Fruit fly (Drosophila melanogaster) whole organism, embryonic: ENCODE measurements around the gene p24-2.

ENCODE experiments used
- Adf1 ChIP-seq: fragments of 200-800 bp; sonication (Bioruptor generic); IDR thresholded peaks from 2 replicates; pipeline ENCODE4 v1.3.6; 2022; ENCODE audit warnings: missing biosample characterization, missing genetic modification characterization
- Bdp1 ChIP-seq: fragments of 200-800 bp; sonication (Bioruptor generic); optimal IDR thresholded peaks from 3 replicates; lab custom pipeline; 2016; ENCODE audit warnings: missing biosample characterization, missing genetic modification characterization
- Bgb ChIP-seq: fragments of 200-800 bp; sonication (Bioruptor generic); IDR thresholded peaks from 2 replicates; pipeline ENCODE4 v1.3.6; 2022; ENCODE audit warnings: missing biosample characterization, missing genetic modification characterization; ENCODE audit not compliant: partially characterized antibody
- CG10431 ChIP-seq: fragments of 200-800 bp; sonication (Bioruptor generic); optimal IDR thresholded peaks from 3 replicates; lab custom pipeline; 2018; ENCODE audit warnings: missing biosample characterization, mild to moderate bottlenecking, missing genetic modification characterization
- CG11456 ChIP-seq: fragments of 200-800 bp; sonication (Bioruptor generic); IDR thresholded peaks from 3 replicates; pipeline ENCODE4 v1.3.6; 2022; ENCODE audit warnings: missing biosample characterization, missing genetic modification characterization
- CG12236 ChIP-seq: fragments of 200-800 bp; sonication (Bioruptor generic); optimal IDR thresholded peaks from 2 replicates; lab custom pipeline; 2016; ENCODE audit warnings: missing biosample characterization, missing genetic modification characterization
- CG13123 ChIP-seq: fragments of 200-800 bp; sonication (Bioruptor generic); optimal IDR thresholded peaks from 2 replicates; lab custom pipeline; 2016; ENCODE audit warnings: missing biosample characterization, missing genetic modification characterization
- CG14050 ChIP-seq: fragments of 200-800 bp; sonication (Bioruptor generic); IDR thresholded peaks from 3 replicates; pipeline ENCODE4 v1.3.6; 2022; ENCODE audit warnings: missing biosample characterization, missing genetic modification characterization
- CG15696 ChIP-seq: fragments of 200-800 bp; sonication (Bioruptor generic); optimal IDR thresholded peaks from 2 replicates; lab custom pipeline; 2019; ENCODE audit warnings: missing biosample characterization, mild to moderate bottlenecking, missing genetic modification characterization, moderate library complexity
- CG17359 ChIP-seq: fragments of 200-800 bp; sonication (Bioruptor generic); optimal IDR thresholded peaks from 3 replicates; lab custom pipeline; 2018; ENCODE audit warnings: missing biosample characterization, mild to moderate bottlenecking, missing genetic modification characterization, moderate library complexity
- CG31224 ChIP-seq: fragments of 200-800 bp; sonication (Bioruptor generic); IDR thresholded peaks from 2 replicates; pipeline ENCODE4 v1.3.6; 2022; ENCODE audit warnings: missing biosample characterization, missing genetic modification characterization
- CG34376 ChIP-seq: fragments of 200-800 bp; sonication (Bioruptor generic); optimal IDR thresholded peaks from 2 replicates; lab custom pipeline; 2018; ENCODE audit warnings: missing biosample characterization, mild to moderate bottlenecking, missing genetic modification characterization
- CG4282 ChIP-seq: fragments of 200-800 bp; sonication (Bioruptor generic); optimal IDR thresholded peaks from 2 replicates; lab custom pipeline; 2016; ENCODE audit warnings: missing biosample characterization, missing genetic modification characterization
- CG43689 ChIP-seq: fragments of 200-800 bp; sonication (Bioruptor generic); IDR thresholded peaks from 2 replicates; pipeline ENCODE4 v1.3.6; 2022; ENCODE audit warnings: missing biosample characterization, missing genetic modification characterization
- CG4820 ChIP-seq: fragments of 200-800 bp; sonication (Bioruptor generic); optimal IDR thresholded peaks from 3 replicates; lab custom pipeline; 2016; ENCODE audit warnings: missing biosample characterization, missing genetic modification characterization
- CG6854 ChIP-seq: fragments of 200-800 bp; sonication (Bioruptor generic); optimal IDR thresholded peaks from 3 replicates; lab custom pipeline; 2017; ENCODE audit warnings: missing biosample characterization, mild to moderate bottlenecking, missing genetic modification characterization
- CG7786 ChIP-seq: fragments of 200-800 bp; sonication (Bioruptor generic); optimal IDR thresholded peaks from 2 replicates; lab custom pipeline; 2016; ENCODE audit warnings: missing biosample characterization, missing genetic modification characterization
- CG9215 ChIP-seq: fragments of 200-800 bp; sonication (Bioruptor generic); IDR thresholded peaks from 2 replicates; pipeline ENCODE4 v1.3.6; 2022; ENCODE audit warnings: missing biosample characterization, missing genetic modification characterization
- CG9932 ChIP-seq: fragments of 200-800 bp; sonication (Bioruptor generic); IDR thresholded peaks from 2 replicates; pipeline ENCODE4 v1.3.6; 2022; ENCODE audit warnings: missing biosample characterization, missing genetic modification characterization
- CkIIα-i1 ChIP-seq: fragments of 200-800 bp; sonication (Bioruptor generic); IDR thresholded peaks from 2 replicates; pipeline ENCODE4 v1.3.6; 2022; ENCODE audit warnings: missing biosample characterization, missing genetic modification characterization
- CrebB ChIP-seq: fragments of 200-800 bp; sonication (Bioruptor generic); optimal IDR thresholded peaks from 3 replicates; lab custom pipeline; 2018; ENCODE audit warnings: missing biosample characterization, mild to moderate bottlenecking, missing genetic modification characterization
- E2f2 ChIP-seq: fragments of 200-800 bp; sonication (Bioruptor generic); IDR thresholded peaks from 2 replicates; pipeline ENCODE4 v1.3.6; 2022; ENCODE audit warnings: missing biosample characterization, missing genetic modification characterization
- Ets97D ChIP-seq: fragments of 200-800 bp; sonication (Bioruptor generic); optimal IDR thresholded peaks from 3 replicates; lab custom pipeline; 2016; ENCODE audit warnings: missing biosample characterization, missing genetic modification characterization
- Fer2 ChIP-seq: fragments of 200-800 bp; sonication (Bioruptor generic); optimal IDR thresholded peaks from 2 replicates; lab custom pipeline; 2018; ENCODE audit warnings: missing biosample characterization, mild to moderate bottlenecking, missing genetic modification characterization, moderate library complexity
- Gsc ChIP-seq: fragments of 200-800 bp; sonication (Bioruptor generic); IDR thresholded peaks from 2 replicates; pipeline ENCODE4 v1.3.6; 2022; ENCODE audit warnings: missing biosample characterization, missing genetic modification characterization
- Mrtf ChIP-seq: fragments of 200-800 bp; sonication (Bioruptor generic); IDR thresholded peaks from 3 replicates; pipeline ENCODE4 v1.3.6; 2022; ENCODE audit warnings: missing biosample characterization, missing genetic modification characterization
- Poxn ChIP-seq: fragments of 200-800 bp; sonication (Bioruptor generic); IDR thresholded peaks from 2 replicates; pipeline ENCODE4 v1.3.6; 2022; ENCODE audit warnings: missing biosample characterization, missing genetic modification characterization
- Side ChIP-seq: fragments of 200-800 bp; sonication (Bioruptor generic); optimal IDR thresholded peaks from 2 replicates; lab custom pipeline; 2016; ENCODE audit warnings: missing biosample characterization, missing genetic modification characterization
- Sox102F ChIP-seq: fragments of 200-800 bp; sonication (Bioruptor generic); optimal IDR thresholded peaks from 2 replicates; lab custom pipeline; 2018; ENCODE audit warnings: missing biosample characterization, mild to moderate bottlenecking, missing genetic modification characterization, moderate library complexity
- ab ChIP-seq: fragments of 200-800 bp; sonication (Bioruptor generic); optimal IDR thresholded peaks from 2 replicates; lab custom pipeline; 2016; ENCODE audit warnings: missing biosample characterization, missing genetic modification characterization
- chif ChIP-seq, 2 experiments: fragments of 200-800 bp; sonication (Bioruptor generic); optimal IDR thresholded peaks; 3 replicates each; lab custom pipeline; 2016; ENCODE audit warnings: missing biosample characterization in 2 of 2, missing genetic modification characterization in 2 of 2
- crc ChIP-seq: fragments of 200-800 bp; sonication (Bioruptor generic); optimal IDR thresholded peaks from 2 replicates; lab custom pipeline; 2016; ENCODE audit warnings: missing biosample characterization, missing genetic modification characterization
- dati ChIP-seq: fragments of 200-800 bp; sonication (Bioruptor generic); IDR thresholded peaks from 2 replicates; pipeline ENCODE4 v1.3.6; 2022; ENCODE audit warnings: missing biosample characterization, missing genetic modification characterization
- dysf ChIP-seq: fragments of 200-800 bp; sonication (Bioruptor generic); IDR thresholded peaks from 3 replicates; pipeline ENCODE4 v1.3.6; 2022; ENCODE audit warnings: missing biosample characterization, missing genetic modification characterization
- eyg ChIP-seq: fragments of 200-800 bp; sonication (Bioruptor generic); optimal IDR thresholded peaks from 3 replicates; lab custom pipeline; 2016; ENCODE audit warnings: missing biosample characterization, missing genetic modification characterization
- fd96Cb ChIP-seq: fragments of 200-800 bp; sonication (Bioruptor generic); optimal IDR thresholded peaks from 2 replicates; lab custom pipeline; 2018; ENCODE audit warnings: missing biosample characterization, mild to moderate bottlenecking, missing genetic modification characterization, moderate library complexity
- hbn ChIP-seq: fragments of 200-800 bp; sonication (Bioruptor generic); IDR thresholded peaks from 2 replicates; pipeline ENCODE4 v1.3.6; 2022; ENCODE audit warnings: missing biosample characterization, missing genetic modification characterization; ENCODE audit not compliant: partially characterized antibody
- ind ChIP-seq: fragments of 200-800 bp; sonication (Bioruptor generic); optimal IDR thresholded peaks from 3 replicates; lab custom pipeline; 2016; ENCODE audit warnings: missing biosample characterization, missing genetic modification characterization
- lab ChIP-seq: fragments of 200-800 bp; sonication (Bioruptor generic); optimal IDR thresholded peaks from 3 replicates; lab custom pipeline; 2017; ENCODE audit warnings: missing biosample characterization, missing genetic modification characterization, mild to moderate bottlenecking, moderate library complexity, missing genetic modification reagents
- luna ChIP-seq: fragments of 200-800 bp; sonication (Bioruptor generic); optimal IDR thresholded peaks from 2 replicates; lab custom pipeline; 2016; ENCODE audit warnings: missing biosample characterization, missing genetic modification characterization
- oc ChIP-seq: fragments of 200-800 bp; sonication (Bioruptor generic); optimal IDR thresholded peaks from 2 replicates; lab custom pipeline; 2018; ENCODE audit warnings: missing biosample characterization, mild to moderate bottlenecking, missing genetic modification characterization, moderate library complexity
- onecut ChIP-seq: fragments of 200-800 bp; sonication (Bioruptor generic); IDR thresholded peaks from 2 replicates; pipeline ENCODE4 v1.3.6; 2022; ENCODE audit warnings: missing biosample characterization, missing genetic modification characterization
- prd ChIP-seq, 3 experiments: fragments of >200 bp in 2 of 3; fragments of 200-800 bp in 1 of 3; sonication (Bioruptor generic) in 1 of 3; optimal IDR thresholded peaks in 2 of 3; IDR thresholded peaks in 1 of 3; 2 replicates in 2 of 3; 3 replicates in 1 of 3; pipeline versions ENCODE4 v1.3.6 to Lab custom; 2017 to 2022; ENCODE audit warnings: missing biosample characterization in 1 of 3, missing genetic modification characterization in 1 of 3
- pros ChIP-seq: fragments of 200-800 bp; sonication (Bioruptor generic); optimal IDR thresholded peaks from 3 replicates; lab custom pipeline; 2019; ENCODE audit warnings: missing biosample characterization, mild to moderate bottlenecking, missing genetic modification characterization, moderate library complexity
- pum ChIP-seq: fragments of 200-800 bp; sonication (Bioruptor generic); optimal IDR thresholded peaks from 2 replicates; lab custom pipeline; 2016; ENCODE audit warnings: missing biosample characterization, missing genetic modification characterization
- run ChIP-seq: fragments of 200-800 bp; sonication (Bioruptor generic); optimal IDR thresholded peaks from 3 replicates; lab custom pipeline; 2018; ENCODE audit warnings: missing biosample characterization, mild to moderate bottlenecking, missing genetic modification characterization
- scrt ChIP-seq: fragments of 200-800 bp; sonication (Bioruptor generic); optimal IDR thresholded peaks from 2 replicates; lab custom pipeline; 2018; ENCODE audit warnings: missing biosample characterization, mild to moderate bottlenecking, missing genetic modification characterization, moderate library complexity
- sens ChIP-seq: fragments of 200-800 bp; sonication (Bioruptor generic); peaks from one replicate; lab custom pipeline; 2016; ENCODE audit warnings: missing biosample characterization, missing genetic modification characterization
- sisA ChIP-seq: fragments of 200-800 bp; sonication (Bioruptor generic); IDR thresholded peaks from 2 replicates; pipeline ENCODE4 v1.3.6; 2022; ENCODE audit warnings: missing biosample characterization, missing genetic modification characterization
- tll ChIP-seq, 2 experiments: fragments of 200-800 bp in 1 of 2; fragments of >200 bp in 1 of 2; sonication (Bioruptor generic) in 1 of 2; optimal IDR thresholded peaks; 2 replicates each; lab custom pipeline; 2017 to 2019; ENCODE audit warnings: missing biosample characterization in 2 of 2, missing genetic modification characterization in 2 of 2, mild to moderate bottlenecking in 1 of 2, moderate library complexity in 1 of 2
- wdn ChIP-seq: fragments of 200-800 bp; sonication (Bioruptor generic); IDR thresholded peaks from 2 replicates; pipeline ENCODE4 v1.3.6; 2022; ENCODE audit warnings: missing biosample characterization, missing genetic modification characterization
- zen ChIP-seq: fragments of 200-800 bp; sonication (Bioruptor generic); optimal IDR thresholded peaks from 3 replicates; lab custom pipeline; 2018; ENCODE audit warnings: missing biosample characterization, mild to moderate bottlenecking, missing genetic modification characterization, moderate library complexity

p24-2 gene

dm6 chr3R:9740713-9741112 lies 48.1 kb upstream of the p24-2 start, which contains the start of gene Pnn (continued):
- TF ChIP-seq CrebB (tag; lab: Kevin White, UChicago) (no peak), CG4282 (GFP tag; lab: Kevin White, UChicago) (no peak), CG7786 (GFP tag; lab: Kevin White, UChicago) (no peak), Side (GFP tag; lab: Kevin White, UChicago) (no peak), CG34376 (GFP tag; lab: Kevin White, UChicago) (no peak), fd96Cb (tag; lab: Kevin White, UChicago) (no peak), run (no peak), CG14050 (no peak), pros (GFP tag; lab: Kevin White, UChicago) (no peak), oc (no peak), Mrtf (GFP tag; lab: Robert Waterston, UW) (no peak), Ets97D (GFP tag; lab: Kevin White, UChicago) (no peak), Bgb (peak; percentile 92), pum (no peak), Sox102F (GFP tag; lab: Kevin White, UChicago) (no peak), CG11456 (no peak), CG9215 (GFP tag; lab: Robert Waterston, UW) (no peak), lab (GFP tag; lab: Kevin White, UChicago) (no peak), Fer2 (tag; lab: Kevin White, UChicago) (no peak), CG9932 (GFP tag; lab: Robert Waterston, UW) (no peak), dysf (GFP tag; lab: Robert Waterston, UW) (no peak), eyg (GFP tag; lab: Kevin White, UChicago) (no peak), sens (GFP tag; lab: Kevin White, UChicago) (peak; percentile 35), CG15696 (tag; lab: Kevin White, UChicago) (no peak), luna (GFP tag; lab: Kevin White, UChicago) (no peak), dati (GFP tag; lab: Robert Waterston, UW) (no peak), CG17359 (no peak), ab (GFP tag; lab: Kevin White, UChicago) (no peak), CG10431 (GFP tag; lab: Kevin White, UChicago) (no peak), CG31224 (GFP tag; lab: Robert Waterston, UW) (no peak), Gsc (GFP tag; lab: Robert Waterston, UW) (no peak), scrt (GFP tag; lab: Kevin White, UChicago) (no peak), CG13123 (no peak), prd (optimal IDR thresholded peaks at IDR 0.05; lab: Kevin White, UChicago) (no peak), prd (GFP tag; IDR thresholded peaks at IDR 0.05; lab: Robert Waterston, UW) (no peak), ind (GFP tag; lab: Kevin White, UChicago) (no peak), E2f2 (GFP tag; lab: Robert Waterston, UW) (peak; percentile 29; the same call in 1 of the 2 replicates), zen (tag; lab: Kevin White, UChicago) (peak; percentile 39), sisA (GFP tag; lab: Robert Waterston, UW) (no peak), tll (GFP tag; optimal IDR thresholded peaks at IDR 0.05; lab: Kevin White, UChicago) (no peak), CG6854 (GFP tag; lab: Kevin White, UChicago) (no peak), CG4820 (GFP tag; lab: Kevin White, UChicago) (no peak), CG43689 (GFP tag; lab: Robert Waterston, UW) (no peak), onecut (GFP tag; lab: Robert Waterston, UW) (no peak), wdn (no peak), chif (GFP tag; optimal IDR thresholded peaks at IDR 0.05; lab: Kevin White, UChicago) (no peak), CG12236 (no peak), hbn (GFP tag; lab: Robert Waterston, UW) (peak; percentile 87), Adf1 (no peak), Bdp1 (GFP tag; lab: Kevin White, UChicago) (no peak), CkIIα-i1 (GFP tag; lab: Robert Waterston, UW) (no peak), crc (no peak), Poxn (GFP tag; lab: Robert Waterston, UW) (no peak)
